Fruit fly (Drosophila melanogaster): ENCODE data around the gene Pgam5.

dm6 chrX:1909533-1909932 lies 36.2 kb upstream of the Pgam5 start:
- TF ChIP-seq CG12605 (GFP tag; IDR thresholded peaks at IDR 0.05) (no peak), CG8159 (tag; optimal IDR thresholded peaks at IDR 0.05) (no peak), EcR (GFP tag; optimal IDR thresholded peaks at IDR 0.05) (no peak), CG34367 (tag; optimal IDR thresholded peaks at IDR 0.05) (no peak), Ets98B (GFP tag; IDR thresholded peaks at IDR 0.05) (no peak), CG14655 (GFP tag; optimal IDR thresholded peaks at IDR 0.05) (no peak)

All from whole organism, pupa.